Fruit fly (Drosophila melanogaster) whole organism, embryonic: Measurements from ENCODE around the gene Kr-h2.
A peak's percentile ranks its signal among the peaks of the same experiment; 100 is the strongest.

Experiments used
- Aef1 ChIP-seq: fragments of 200-800 bp; sonication (Bioruptor generic); IDR thresholded peaks from 3 replicates; pipeline ENCODE4 v1.3.6; 2022; ENCODE audit warnings: missing biosample characterization, missing genetic modification characterization
- CG1233 ChIP-seq: fragments of 200-800 bp; sonication (Bioruptor generic); optimal IDR thresholded peaks from 4 replicates; lab custom pipeline; 2018; ENCODE audit warnings: missing biosample characterization, mild to moderate bottlenecking, missing genetic modification characterization
- CG12769 ChIP-seq: fragments of 200-800 bp; sonication (Bioruptor generic); optimal IDR thresholded peaks from 2 replicates; lab custom pipeline; 2019; ENCODE audit warnings: missing biosample characterization, mild to moderate bottlenecking, missing genetic modification characterization, moderate library complexity
- CG13287 ChIP-seq: fragments of 200-800 bp; sonication (Bioruptor generic); IDR thresholded peaks from 2 replicates; pipeline ENCODE4 v1.3.6; 2022; ENCODE audit warnings: missing biosample characterization, missing genetic modification characterization; ENCODE audit not compliant: partially characterized antibody
- CG13424 ChIP-seq: fragments of 200-800 bp; sonication (Bioruptor generic); optimal IDR thresholded peaks from 2 replicates; lab custom pipeline; 2019; ENCODE audit warnings: missing biosample characterization, mild to moderate bottlenecking, missing genetic modification characterization, moderate library complexity
- CG13894 ChIP-seq: fragments of 200-800 bp; sonication (Bioruptor generic); optimal IDR thresholded peaks from 3 replicates; lab custom pipeline; 2018; ENCODE audit warnings: missing biosample characterization, mild to moderate bottlenecking, missing genetic modification characterization, moderate library complexity
- CG16813 ChIP-seq: fragments of 200-800 bp; sonication (Bioruptor generic); IDR thresholded peaks from 3 replicates; pipeline ENCODE4 v1.3.6; 2022; ENCODE audit warnings: missing biosample characterization, missing genetic modification characterization; ENCODE audit not compliant: partially characterized antibody
- CG18619 ChIP-seq: fragments of 200-800 bp; sonication (Bioruptor generic); optimal IDR thresholded peaks from 3 replicates; lab custom pipeline; 2017; ENCODE audit warnings: missing biosample characterization, mild to moderate bottlenecking, missing genetic modification characterization
- CG2712 ChIP-seq: fragments of 200-800 bp; optimal IDR thresholded peaks from 3 replicates; lab custom pipeline; 2019; ENCODE audit warnings: missing biosample characterization, mild to moderate bottlenecking, missing genetic modification characterization, moderate library complexity
- CG30403 ChIP-seq: fragments of 200-800 bp; sonication (Bioruptor generic); optimal IDR thresholded peaks from 3 replicates; lab custom pipeline; 2016; ENCODE audit warnings: missing biosample characterization, missing genetic modification characterization
- CG30431 ChIP-seq: fragments of 200-800 bp; sonication (Bioruptor generic); optimal IDR thresholded peaks from 2 replicates; lab custom pipeline; 2017; ENCODE audit warnings: missing biosample characterization, missing genetic modification characterization
- CG34224 ChIP-seq: fragments of 200-800 bp; sonication (Bioruptor generic); IDR thresholded peaks from 3 replicates; pipeline ENCODE4 v1.3.6; 2022; ENCODE audit warnings: missing biosample characterization, missing genetic modification characterization; ENCODE audit not compliant: partially characterized antibody
- CG6791 ChIP-seq: fragments of 200-800 bp; sonication (Bioruptor generic); IDR thresholded peaks from 3 replicates; pipeline ENCODE4 v1.3.6; 2022; ENCODE audit warnings: missing biosample characterization, missing genetic modification characterization; ENCODE audit not compliant: partially characterized antibody
- CG7271 ChIP-seq: fragments of 200-800 bp; sonication (Bioruptor generic); optimal IDR thresholded peaks from 2 replicates; lab custom pipeline; 2018; ENCODE audit warnings: missing biosample characterization, mild to moderate bottlenecking, missing genetic modification characterization, moderate library complexity
- CG7987 ChIP-seq: fragments of 200-800 bp; sonication (Bioruptor generic); optimal IDR thresholded peaks from 2 replicates; lab custom pipeline; 2018; ENCODE audit warnings: missing biosample characterization, mild to moderate bottlenecking, missing genetic modification characterization, moderate library complexity
- CG8765 ChIP-seq: fragments of 200-800 bp; sonication (Bioruptor generic); IDR thresholded peaks from 2 replicates; pipeline ENCODE4 v1.3.6; 2022; ENCODE audit warnings: missing biosample characterization, missing genetic modification characterization
- CG8924 ChIP-seq: fragments of 200-800 bp; optimal IDR thresholded peaks from 3 replicates; lab custom pipeline; 2019; ENCODE audit warnings: missing biosample characterization, mild to moderate bottlenecking, missing genetic modification characterization, moderate library complexity
- D19B ChIP-seq: fragments of 200-800 bp; sonication (Bioruptor generic); optimal IDR thresholded peaks from 2 replicates; lab custom pipeline; 2017; ENCODE audit warnings: missing biosample characterization, mild to moderate bottlenecking, missing genetic modification characterization
- Deaf1 ChIP-seq: fragments of 200-800 bp; optimal IDR thresholded peaks from 3 replicates; lab custom pipeline; 2019; ENCODE audit warnings: missing biosample characterization, mild to moderate bottlenecking, missing genetic modification characterization, moderate library complexity
- Hey ChIP-seq: fragments of 200-800 bp; sonication (Bioruptor generic); optimal IDR thresholded peaks from 3 replicates; lab custom pipeline; 2018; ENCODE audit warnings: missing biosample characterization, mild to moderate bottlenecking, missing genetic modification characterization
- HmgD ChIP-seq: fragments of 200-800 bp; sonication (Bioruptor generic); optimal IDR thresholded peaks from 3 replicates; lab custom pipeline; 2016; ENCODE audit warnings: missing biosample characterization, missing genetic modification characterization
- Kr ChIP-seq: fragments of 200-800 bp; sonication (Bioruptor generic); optimal IDR thresholded peaks from 2 replicates; lab custom pipeline; 2017; ENCODE audit warnings: missing biosample characterization, mild to moderate bottlenecking, missing genetic modification characterization
- Myb ChIP-seq: fragments of 200-800 bp; sonication (Bioruptor generic); optimal IDR thresholded peaks from 2 replicates; lab custom pipeline; 2016; ENCODE audit warnings: missing biosample characterization, missing genetic modification characterization
- PHDP ChIP-seq: fragments of 200-800 bp; sonication (Bioruptor generic); optimal IDR thresholded peaks from 3 replicates; lab custom pipeline; 2018; ENCODE audit warnings: missing biosample characterization, mild to moderate bottlenecking, missing genetic modification characterization, moderate library complexity
- Sry-β ChIP-seq: fragments of 200-800 bp; sonication (Bioruptor generic); optimal IDR thresholded peaks from 2 replicates; lab custom pipeline; 2018; ENCODE audit warnings: missing biosample characterization, mild to moderate bottlenecking, missing genetic modification characterization, moderate library complexity
- Taf1 ChIP-seq: fragments of 200-800 bp; sonication (Bioruptor generic); IDR thresholded peaks from 2 replicates; pipeline ENCODE4 v1.3.6; 2022; ENCODE audit warnings: missing biosample characterization, missing genetic modification characterization
- Vsx1 ChIP-seq: fragments of 200-800 bp; sonication (Bioruptor generic); optimal IDR thresholded peaks from 2 replicates; lab custom pipeline; 2017; ENCODE audit warnings: missing biosample characterization, mild to moderate bottlenecking, missing genetic modification characterization, missing genetic modification reagents
- bowl ChIP-seq: fragments of 200-800 bp; sonication (Bioruptor generic); IDR thresholded peaks from 2 replicates; pipeline ENCODE4 v1.3.6; 2022; ENCODE audit warnings: missing biosample characterization, missing genetic modification characterization
- crc ChIP-seq: fragments of 200-800 bp; sonication (Bioruptor generic); optimal IDR thresholded peaks from 2 replicates; lab custom pipeline; 2016; ENCODE audit warnings: missing biosample characterization, missing genetic modification characterization
- cwo ChIP-seq: fragments of 200-800 bp; sonication (Bioruptor generic); optimal IDR thresholded peaks from 3 replicates; lab custom pipeline; 2017; ENCODE audit warnings: missing biosample characterization, missing genetic modification characterization, mild to moderate bottlenecking, moderate library complexity, missing genetic modification reagents
- eve ChIP-seq, 2 experiments: fragments of >200 bp; optimal IDR thresholded peaks; 2 replicates each; lab custom pipeline; 2017; ENCODE audit warnings: missing biosample characterization in 2 of 2, missing genetic modification characterization in 2 of 2
- fd102C ChIP-seq: fragments of 200-800 bp; sonication (Bioruptor generic); optimal IDR thresholded peaks from 2 replicates; lab custom pipeline; 2018; ENCODE audit warnings: missing biosample characterization, mild to moderate bottlenecking, missing genetic modification characterization, moderate library complexity
- gce ChIP-seq: fragments of 200-800 bp; sonication (Bioruptor generic); IDR thresholded peaks from 3 replicates; pipeline ENCODE4 v1.3.6; 2022; ENCODE audit warnings: missing biosample characterization, missing genetic modification characterization
- gt ChIP-seq: fragments of 200-800 bp; sonication (Bioruptor generic); IDR thresholded peaks from 2 replicates; pipeline ENCODE4 v1.3.6; 2022; ENCODE audit warnings: missing biosample characterization, missing genetic modification characterization
- hth ChIP-seq: fragments of >200 bp; optimal IDR thresholded peaks from 2 replicates; lab custom pipeline; 2017; ENCODE audit warnings: inconsistent platforms
- jing ChIP-seq: fragments of 200-800 bp; sonication (Bioruptor generic); optimal IDR thresholded peaks from 2 replicates; lab custom pipeline; 2018; ENCODE audit warnings: missing biosample characterization, mild to moderate bottlenecking, missing genetic modification characterization
- phol ChIP-seq: fragments of 200-800 bp; sonication (Bioruptor generic); optimal IDR thresholded peaks from 3 replicates; lab custom pipeline; 2018; ENCODE audit warnings: missing biosample characterization, mild to moderate bottlenecking, missing genetic modification characterization, moderate library complexity
- pzg ChIP-seq: fragments of 200-800 bp; sonication (Bioruptor generic); optimal IDR thresholded peaks from 3 replicates; lab custom pipeline; 2018; ENCODE audit warnings: missing biosample characterization, mild to moderate bottlenecking, missing genetic modification characterization, moderate library complexity
- repo ChIP-seq: fragments of 200-800 bp; sonication (Bioruptor generic); optimal IDR thresholded peaks from 2 replicates; lab custom pipeline; 2016; ENCODE audit warnings: missing biosample characterization, missing genetic modification characterization
- sd ChIP-seq: fragments of 200-800 bp; sonication (Bioruptor generic); optimal IDR thresholded peaks from 3 replicates; lab custom pipeline; 2018; ENCODE audit warnings: missing biosample characterization, mild to moderate bottlenecking, missing genetic modification characterization, moderate library complexity
- sqz ChIP-seq: fragments of 200-800 bp; sonication (Bioruptor generic); optimal IDR thresholded peaks from 3 replicates; lab custom pipeline; 2018; ENCODE audit warnings: missing biosample characterization, mild to moderate bottlenecking, missing genetic modification characterization
- tap ChIP-seq: fragments of 200-800 bp; optimal IDR thresholded peaks from 3 replicates; lab custom pipeline; 2019; ENCODE audit warnings: missing biosample characterization, mild to moderate bottlenecking, missing genetic modification characterization, moderate library complexity
- tx ChIP-seq: fragments of 200-800 bp; sonication (Bioruptor generic); optimal IDR thresholded peaks from 2 replicates; lab custom pipeline; 2016; ENCODE audit warnings: missing biosample characterization, missing genetic modification characterization
- unpg ChIP-seq: fragments of 200-800 bp; sonication (Bioruptor generic); optimal IDR thresholded peaks from 3 replicates; lab custom pipeline; 2018; ENCODE audit warnings: missing biosample characterization, mild to moderate bottlenecking, missing genetic modification characterization, moderate library complexity
- vvl ChIP-seq: fragments of 200-800 bp; sonication (Bioruptor generic); IDR thresholded peaks from 2 replicates; pipeline ENCODE4 v1.3.6; 2022; ENCODE audit warnings: missing biosample characterization, missing genetic modification characterization

Gene Kr-h2

dm6 chr2L:6090365-6090764, 19.6 kb downstream of the Kr-h2 start (continued):
- no peak for TF ChIP-seq Sry-β (GFP tag; lab: Kevin White, UChicago)
- TF ChIP-seq CG13894 (tag; lab: Kevin White, UChicago): peak; percentile 28
- TF ChIP-seq Myb (GFP tag; lab: Kevin White, UChicago): no peak
- no peak for TF ChIP-seq CG7987 (GFP tag; lab: Kevin White, UChicago)
- TF ChIP-seq fd102C (GFP tag; lab: Kevin White, UChicago): no peak
- TF ChIP-seq phol (tag; lab: Kevin White, UChicago): no peak
- TF ChIP-seq Aef1: peak; percentile 64
- no peak for TF ChIP-seq unpg (GFP tag; lab: Kevin White, UChicago)
- peak; percentile 15 for TF ChIP-seq sqz (GFP tag; lab: Kevin White, UChicago)
- TF ChIP-seq CG30403 (GFP tag; lab: Kevin White, UChicago): no peak
- no peak for TF ChIP-seq hth
- no peak for TF ChIP-seq Kr (GFP tag; lab: Kevin White, UChicago)
- no peak for TF ChIP-seq Hey
- TF ChIP-seq CG8924 (tag; lab: Kevin White, UChicago): peak; percentile 5
- no peak for TF ChIP-seq CG8765
- TF ChIP-seq cwo (GFP tag; lab: Kevin White, UChicago): peak; percentile 68
- TF ChIP-seq D19B: no peak
- TF ChIP-seq CG16813 (GFP tag; lab: Robert Waterston, UW): no peak
- TF ChIP-seq vvl (GFP tag; lab: Robert Waterston, UW): peak; percentile 19; the same call in 1 of the 2 replicates
- TF ChIP-seq bowl (GFP tag; lab: Robert Waterston, UW): no peak
- TF ChIP-seq crc: no peak
- TF ChIP-seq Vsx1: no peak
- TF ChIP-seq pzg (GFP tag; lab: Kevin White, UChicago): no peak
- TF ChIP-seq CG1233: no peak
- no peak for TF ChIP-seq CG6791
- no peak for TF ChIP-seq tx (GFP tag; lab: Kevin White, UChicago)
- no peak for TF ChIP-seq CG30431 (GFP tag; lab: Kevin White, UChicago)
- no peak for TF ChIP-seq CG13424 (tag; lab: Kevin White, UChicago)
- TF ChIP-seq Deaf1 (tag; lab: Kevin White, UChicago): peak; percentile 84
- TF ChIP-seq CG18619 (GFP tag; lab: Kevin White, UChicago): no peak
- peak; percentile 92 for TF ChIP-seq CG12769 (tag; lab: Kevin White, UChicago)
- no peak for TF ChIP-seq gt (GFP tag; lab: Robert Waterston, UW)
- TF ChIP-seq gce (GFP tag; lab: Robert Waterston, UW): no peak
- no peak for TF ChIP-seq jing (GFP tag; lab: Kevin White, UChicago)
- TF ChIP-seq CG7271 (tag; lab: Kevin White, UChicago): no peak
- TF ChIP-seq sd (tag; lab: Kevin White, UChicago): peak; percentile 81
- no peak for TF ChIP-seq PHDP (tag; lab: Kevin White, UChicago)
- TF ChIP-seq CG13287 (GFP tag; lab: Robert Waterston, UW): no peak
- no peak for TF ChIP-seq tap (tag; lab: Kevin White, UChicago)
- TF ChIP-seq eve (GFP tag; optimal IDR thresholded peaks at IDR 0.05; lab: Kevin White, UChicago): no peak
- TF ChIP-seq repo (GFP tag; lab: Kevin White, UChicago): no peak
- no peak for TF ChIP-seq Taf1
- no peak for TF ChIP-seq CG34224
- TF ChIP-seq HmgD: no peak
- TF ChIP-seq CG2712 (tag; lab: Kevin White, UChicago): no peak
